Fruit fly (Drosophila melanogaster) whole organism: ENCODE data around the gene Lk.

Experiments
- CG8478 ChIP-seq: fragments of >200 bp; optimal IDR thresholded peaks from 2 replicates; lab custom pipeline; 2018; ENCODE audit warnings: inconsistent platforms
- Dll ChIP-seq: fragments of >200 bp; optimal IDR thresholded peaks from 2 replicates; lab custom pipeline; 2017
- pan ChIP-seq: fragments of >200 bp; optimal IDR thresholded peaks from 2 replicates; lab custom pipeline; 2017
- psq ChIP-seq: fragments of >200 bp; optimal IDR thresholded peaks from 2 replicates; lab custom pipeline; 2017
- usp ChIP-seq: fragments of >200 bp; optimal IDR thresholded peaks from 2 replicates; lab custom pipeline; 2017; ENCODE audit warnings: missing biosample characterization, missing genetic modification characterization, mixed read lengths

DNA sequence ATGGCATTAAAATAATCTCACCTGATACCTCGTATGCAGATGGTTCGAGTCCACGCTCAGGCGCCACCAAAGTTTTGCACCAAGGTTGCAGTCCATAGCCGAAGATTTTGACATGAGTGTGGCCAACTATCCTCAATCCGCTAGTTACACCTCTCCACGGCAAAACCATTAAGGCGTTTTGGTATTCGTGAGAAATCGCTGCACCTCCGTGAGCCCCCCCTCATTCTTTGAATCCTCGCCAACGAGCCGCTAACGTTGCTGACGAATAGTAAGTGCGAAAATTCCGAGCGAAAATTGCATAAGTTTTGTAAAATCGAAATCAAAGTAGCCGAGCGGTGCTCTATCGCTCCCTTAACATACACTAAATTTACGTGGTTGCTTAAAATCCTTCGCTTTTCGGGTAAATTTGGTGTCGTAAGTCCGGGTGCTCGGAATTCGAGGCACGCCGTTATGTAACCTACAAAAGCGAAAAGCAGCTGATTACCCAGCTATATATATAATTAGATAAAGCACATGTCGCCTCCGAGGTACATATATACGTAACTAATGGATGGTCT, 23.1 kb downstream of the Lk start, which contains the start of gene Mpcp2:
- TF ChIP-seq Dll: no peak
- TF ChIP-seq usp (GFP tag; lab: Kevin White, UChicago): no peak
- no peak for TF ChIP-seq psq
- no peak for TF ChIP-seq pan
- TF ChIP-seq CG8478 (lab: Kevin White, UChicago): no peak
